Fruit fly (Drosophila melanogaster) whole organism, embryonic: ENCODE measurements around the gene anox.

ENCODE experiments used
- Awh ChIP-seq: fragments of 200-800 bp; sonication (Bioruptor generic); IDR thresholded peaks from 2 replicates; pipeline ENCODE4, ENCODE4 v1.3.6; 2022; ENCODE audit warnings: missing biosample characterization, missing genetic modification characterization
- B-H1 ChIP-seq: fragments of 200-800 bp; sonication (Bioruptor generic); IDR thresholded peaks from 3 replicates; pipeline ENCODE4 v1.3.6; 2022; ENCODE audit warnings: missing biosample characterization, missing genetic modification characterization
- CG10654 ChIP-seq: fragments of 200-800 bp; sonication (Bioruptor generic); optimal IDR thresholded peaks from 2 replicates; lab custom pipeline; 2016; ENCODE audit warnings: missing biosample characterization, missing genetic modification characterization
- CG11560 ChIP-seq: fragments of 200-800 bp; sonication (Bioruptor generic); IDR thresholded peaks from 3 replicates; pipeline ENCODE4 v1.3.6; 2022; ENCODE audit warnings: missing biosample characterization, missing genetic modification characterization
- CG11695 ChIP-seq: fragments of 200-800 bp; sonication (Bioruptor generic); IDR thresholded peaks from 3 replicates; pipeline ENCODE4 v1.3.6; 2022; ENCODE audit warnings: missing biosample characterization, missing genetic modification characterization
- CG12155 ChIP-seq: fragments of 200-800 bp; sonication (Bioruptor generic); optimal IDR thresholded peaks from 3 replicates; lab custom pipeline; 2016; ENCODE audit warnings: missing biosample characterization, missing genetic modification characterization
- CG12219 ChIP-seq: fragments of 200-800 bp; sonication (Bioruptor generic); optimal IDR thresholded peaks from 3 replicates; lab custom pipeline; 2018; ENCODE audit warnings: missing biosample characterization, mild to moderate bottlenecking, missing genetic modification characterization
- CG18262 ChIP-seq: fragments of 200-800 bp; optimal IDR thresholded peaks from 3 replicates; lab custom pipeline; 2019; ENCODE audit warnings: missing biosample characterization, mild to moderate bottlenecking, missing genetic modification characterization, moderate library complexity
- CG1832 ChIP-seq: fragments of 200-800 bp; sonication (Bioruptor generic); optimal IDR thresholded peaks from 2 replicates; lab custom pipeline; 2017; ENCODE audit warnings: missing biosample characterization, mild to moderate bottlenecking, missing genetic modification characterization, inconsistent platforms
- CG18476 ChIP-seq: fragments of 200-800 bp; sonication (Bioruptor generic); optimal IDR thresholded peaks from 2 replicates; lab custom pipeline; 2016; ENCODE audit warnings: missing biosample characterization, mild to moderate bottlenecking, missing genetic modification characterization
- CG18599 ChIP-seq: fragments of 200-800 bp; sonication (Bioruptor generic); optimal IDR thresholded peaks from 3 replicates; lab custom pipeline; 2017; ENCODE audit warnings: missing biosample characterization, missing genetic modification characterization, mild to moderate bottlenecking, moderate library complexity, missing genetic modification reagents
- CG2129 ChIP-seq: fragments of 200-800 bp; sonication (Bioruptor generic); IDR thresholded peaks from 2 replicates; pipeline ENCODE4 v1.3.6; 2022; ENCODE audit warnings: missing biosample characterization, missing genetic modification characterization; ENCODE audit not compliant: partially characterized antibody
- CG2202 ChIP-seq: fragments of 200-800 bp; sonication (Bioruptor generic); optimal IDR thresholded peaks from 2 replicates; lab custom pipeline; 2018; ENCODE audit warnings: missing biosample characterization, mild to moderate bottlenecking, missing genetic modification characterization
- CG30020 ChIP-seq: fragments of 200-800 bp; optimal IDR thresholded peaks from 2 replicates; lab custom pipeline; 2019; ENCODE audit warnings: missing biosample characterization, mild to moderate bottlenecking, missing genetic modification characterization, moderate library complexity
- CG33213 ChIP-seq: fragments of 200-800 bp; sonication (Bioruptor generic); optimal IDR thresholded peaks from 3 replicates; lab custom pipeline; 2016; ENCODE audit warnings: missing biosample characterization, missing genetic modification characterization
- CG34422 ChIP-seq: fragments of 200-800 bp; sonication (Bioruptor generic); IDR thresholded peaks from 3 replicates; pipeline ENCODE4 v1.3.6; 2022; ENCODE audit warnings: missing biosample characterization, missing genetic modification characterization
- CG5245 ChIP-seq: fragments of 200-800 bp; sonication (Bioruptor generic); optimal IDR thresholded peaks from 3 replicates; lab custom pipeline; 2016; ENCODE audit warnings: missing biosample characterization, missing genetic modification characterization
- CG6689 ChIP-seq: fragments of 200-800 bp; sonication (Bioruptor generic); IDR thresholded peaks from 2 replicates; pipeline ENCODE4 v1.3.6; 2022; ENCODE audit warnings: missing biosample characterization, missing genetic modification characterization
- CG8089 ChIP-seq: fragments of 200-800 bp; sonication (Bioruptor generic); optimal IDR thresholded peaks from 3 replicates; lab custom pipeline; 2016; ENCODE audit warnings: missing biosample characterization, missing genetic modification characterization
- D19B ChIP-seq: fragments of 200-800 bp; sonication (Bioruptor generic); optimal IDR thresholded peaks from 2 replicates; lab custom pipeline; 2017; ENCODE audit warnings: missing biosample characterization, mild to moderate bottlenecking, missing genetic modification characterization
- Dll ChIP-seq: fragments of 200-800 bp; sonication (Bioruptor generic); IDR thresholded peaks from 4 replicates; pipeline ENCODE4 v1.3.6; 2022; ENCODE audit warnings: missing biosample characterization, missing genetic modification characterization; ENCODE audit not compliant: partially characterized antibody
- ERR ChIP-seq: fragments of 200-800 bp; sonication (Bioruptor generic); optimal IDR thresholded peaks from 2 replicates; lab custom pipeline; 2016; ENCODE audit warnings: missing biosample characterization, missing genetic modification characterization
- HLHmδ ChIP-seq: fragments of 200-800 bp; sonication (Bioruptor generic); optimal IDR thresholded peaks from 2 replicates; lab custom pipeline; 2018; ENCODE audit warnings: missing biosample characterization, mild to moderate bottlenecking, missing genetic modification characterization, moderate library complexity
- HmgZ ChIP-seq: fragments of 200-800 bp; sonication (Bioruptor generic); optimal IDR thresholded peaks from 2 replicates; lab custom pipeline; 2018; ENCODE audit warnings: missing biosample characterization, mild to moderate bottlenecking, missing genetic modification characterization
- Kr ChIP-seq: fragments of 200-800 bp; sonication (Bioruptor generic); optimal IDR thresholded peaks from 2 replicates; lab custom pipeline; 2017; ENCODE audit warnings: missing biosample characterization, mild to moderate bottlenecking, missing genetic modification characterization
- Lpt ChIP-seq: fragments of >200 bp; optimal IDR thresholded peaks from 2 replicates; lab custom pipeline; 2018; ENCODE audit warnings: missing biosample characterization, missing genetic modification characterization
- Mrtf ChIP-seq: fragments of 200-800 bp; sonication (Bioruptor generic); IDR thresholded peaks from 3 replicates; pipeline ENCODE4 v1.3.6; 2022; ENCODE audit warnings: missing biosample characterization, missing genetic modification characterization
- Neu2 ChIP-seq: fragments of 200-800 bp; sonication (Bioruptor generic); optimal IDR thresholded peaks from 3 replicates; lab custom pipeline; 2016; ENCODE audit warnings: missing biosample characterization, missing genetic modification characterization, borderline replicate concordance
- Opbp ChIP-seq: fragments of 200-800 bp; sonication (Bioruptor generic); IDR thresholded peaks from 3 replicates; pipeline ENCODE4 v1.3.6; 2022; ENCODE audit warnings: missing biosample characterization, missing genetic modification characterization; ENCODE audit not compliant: partially characterized antibody
- Optix ChIP-seq: fragments of 200-800 bp; sonication (Bioruptor generic); IDR thresholded peaks from 3 replicates; pipeline ENCODE4 v1.3.6; 2022; ENCODE audit warnings: missing biosample characterization, missing genetic modification characterization
- Ptx1 ChIP-seq: fragments of 200-800 bp; sonication (Bioruptor generic); IDR thresholded peaks from 2 replicates; pipeline ENCODE4 v1.3.6; 2022; ENCODE audit warnings: missing biosample characterization, missing genetic modification characterization
- Scr ChIP-seq: fragments of 200-800 bp; sonication (Bioruptor generic); IDR thresholded peaks from 2 replicates; pipeline ENCODE4 v1.3.6; 2022; ENCODE audit warnings: missing biosample characterization, missing genetic modification characterization; ENCODE audit not compliant: partially characterized antibody
- Usf ChIP-seq: fragments of 200-800 bp; sonication (Bioruptor generic); optimal IDR thresholded peaks from 2 replicates; lab custom pipeline; 2017; ENCODE audit warnings: missing genotype, missing biosample characterization, missing genetic modification characterization
- amos ChIP-seq: fragments of 200-800 bp; sonication (Bioruptor generic); IDR thresholded peaks from 2 replicates; pipeline ENCODE4 v1.3.6; 2022; ENCODE audit warnings: missing biosample characterization, missing genetic modification characterization; ENCODE audit not compliant: partially characterized antibody
- ci ChIP-seq: fragments of 200-800 bp; sonication (Bioruptor generic); IDR thresholded peaks from 3 replicates; pipeline ENCODE4 v1.3.6; 2022; ENCODE audit warnings: missing biosample characterization, missing genetic modification characterization
- dysf ChIP-seq: fragments of 200-800 bp; sonication (Bioruptor generic); IDR thresholded peaks from 3 replicates; pipeline ENCODE4 v1.3.6; 2022; ENCODE audit warnings: missing biosample characterization, missing genetic modification characterization
- fu2 ChIP-seq: fragments of 200-800 bp; sonication (Bioruptor generic); optimal IDR thresholded peaks from 2 replicates; lab custom pipeline; 2016; ENCODE audit warnings: missing biosample characterization, missing genetic modification characterization
- gcm ChIP-seq: fragments of 200-800 bp; sonication (Bioruptor generic); optimal IDR thresholded peaks from 2 replicates; lab custom pipeline; 2019; ENCODE audit warnings: missing biosample characterization, mild to moderate bottlenecking, missing genetic modification characterization, moderate library complexity
- hbn ChIP-seq: fragments of 200-800 bp; sonication (Bioruptor generic); IDR thresholded peaks from 2 replicates; pipeline ENCODE4 v1.3.6; 2022; ENCODE audit warnings: missing biosample characterization, missing genetic modification characterization; ENCODE audit not compliant: partially characterized antibody
- mam ChIP-seq: fragments of 200-800 bp; sonication (Bioruptor generic); optimal IDR thresholded peaks from 3 replicates; lab custom pipeline; 2016; ENCODE audit warnings: missing biosample characterization, missing genetic modification characterization
- nerfin-2 ChIP-seq: fragments of 200-800 bp; sonication (Bioruptor generic); IDR thresholded peaks from 2 replicates; pipeline ENCODE4 v1.3.6; 2022; ENCODE audit warnings: missing biosample characterization, missing genetic modification characterization; ENCODE audit not compliant: partially characterized antibody
- pita ChIP-seq: fragments of 200-800 bp; sonication (Bioruptor generic); optimal IDR thresholded peaks from 2 replicates; lab custom pipeline; 2017; ENCODE audit warnings: missing biosample characterization, mild to moderate bottlenecking, missing genetic modification characterization
- prd ChIP-seq, 3 experiments: fragments of >200 bp in 2 of 3; fragments of 200-800 bp in 1 of 3; sonication (Bioruptor generic) in 1 of 3; optimal IDR thresholded peaks in 2 of 3; IDR thresholded peaks in 1 of 3; 2 replicates in 2 of 3; 3 replicates in 1 of 3; pipeline versions ENCODE4 v1.3.6 to Lab custom; 2017 to 2022; ENCODE audit warnings: missing biosample characterization in 1 of 3, missing genetic modification characterization in 1 of 3
- rib ChIP-seq: fragments of 200-800 bp; sonication (Bioruptor generic); IDR thresholded peaks from 2 replicates; pipeline ENCODE4 v1.3.6; 2022; ENCODE audit warnings: missing biosample characterization, missing genetic modification characterization
- ro ChIP-seq: fragments of 200-800 bp; sonication (Bioruptor generic); IDR thresholded peaks from 2 replicates; pipeline ENCODE4 v1.3.6; 2022; ENCODE audit warnings: missing biosample characterization, missing genetic modification characterization
- sna ChIP-seq: fragments of 200-800 bp; sonication (Bioruptor generic); IDR thresholded peaks from 2 replicates; pipeline ENCODE4 v1.3.6; 2022; ENCODE audit warnings: missing biosample characterization, missing genetic modification characterization; ENCODE audit not compliant: partially characterized antibody
- trem ChIP-seq: fragments of 200-800 bp; optimal IDR thresholded peaks from 3 replicates; lab custom pipeline; 2019; ENCODE audit warnings: missing biosample characterization, mild to moderate bottlenecking, missing genetic modification characterization, moderate library complexity
- tup ChIP-seq: fragments of 200-800 bp; sonication (Bioruptor generic); optimal IDR thresholded peaks from 2 replicates; lab custom pipeline; 2016; ENCODE audit warnings: missing biosample characterization, mild to moderate bottlenecking, missing genetic modification characterization, moderate library complexity
- unc-4 ChIP-seq: fragments of 200-800 bp; sonication (Bioruptor generic); IDR thresholded peaks from 2 replicates; pipeline ENCODE4 v1.3.6; 2022; ENCODE audit warnings: missing biosample characterization, missing genetic modification characterization; ENCODE audit not compliant: partially characterized antibody

The anox gene

DNA sequence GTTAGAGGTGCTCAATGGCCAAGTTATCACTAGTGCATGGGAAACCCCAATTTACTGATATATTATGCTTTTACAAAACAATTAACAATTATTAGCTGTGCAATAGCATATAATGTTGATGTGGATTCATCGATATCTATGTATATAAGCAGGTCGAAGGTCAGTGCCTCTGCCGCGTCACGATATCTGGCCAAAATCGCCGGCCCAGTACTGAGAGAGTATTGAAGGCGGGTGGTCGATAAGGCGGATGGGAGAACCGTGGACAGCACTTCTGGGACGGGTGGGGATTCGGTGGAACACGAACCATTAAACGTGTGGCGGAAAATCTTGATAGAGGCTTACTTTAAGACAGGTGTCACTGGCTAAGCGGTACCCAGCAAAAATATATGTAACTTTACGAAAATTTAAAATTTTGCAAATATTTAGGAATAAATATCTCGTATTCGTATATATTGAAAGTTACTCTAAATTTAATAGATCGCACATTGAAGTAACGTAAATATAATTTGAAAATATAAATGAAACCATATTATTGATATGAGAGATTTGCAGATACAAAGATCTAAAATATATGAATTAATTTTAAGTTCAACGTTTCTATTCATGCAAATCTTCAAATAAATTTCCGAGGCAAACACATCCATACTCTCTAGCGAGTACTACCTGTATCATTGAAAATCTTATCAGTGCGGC, 3.3 kb upstream of the anox start (continued):
- TF ChIP-seq HLHmδ (GFP tag; lab: Kevin White, UChicago) (no peak), mam (GFP tag; lab: Kevin White, UChicago) (no peak), unc-4 (no peak), amos (GFP tag; lab: Robert Waterston, UW) (no peak), hbn (GFP tag; lab: Robert Waterston, UW) (no peak), Neu2 (GFP tag; lab: Kevin White, UChicago) (no peak), Dll (no peak), Opbp (GFP tag; lab: Robert Waterston, UW) (no peak), CG1832 (no peak), fu2 (GFP tag; lab: Kevin White, UChicago) (no peak), Kr (no peak), D19B (peak; percentile 50), Optix (GFP tag; lab: Robert Waterston, UW) (no peak), CG18599 (GFP tag; lab: Kevin White, UChicago) (peak; percentile 83), ro (no peak), prd (optimal IDR thresholded peaks at IDR 0.05; lab: Kevin White, UChicago) (no peak), prd (GFP tag; IDR thresholded peaks at IDR 0.05; lab: Robert Waterston, UW) (peak; percentile 45; the same call in 1 of the 3 replicates), B-H1 (no peak), nerfin-2 (GFP tag; lab: Robert Waterston, UW) (no peak), CG6689 (GFP tag; lab: Robert Waterston, UW) (peak; percentile 46), Scr (GFP tag; lab: Robert Waterston, UW) (no peak), Ptx1 (GFP tag; lab: Robert Waterston, UW) (no peak; the same call in none of the 2 replicates), gcm (GFP tag; lab: Kevin White, UChicago) (no peak), pita (GFP tag; lab: Kevin White, UChicago) (no peak), CG5245 (GFP tag; lab: Kevin White, UChicago) (no peak), sna (GFP tag; lab: Robert Waterston, UW) (no peak), CG11695 (GFP tag; lab: Robert Waterston, UW) (peak; percentile 60; the same call in 1 of the 3 replicates), CG12219 (GFP tag; lab: Kevin White, UChicago) (no peak), CG33213 (GFP tag; lab: Kevin White, UChicago) (no peak), CG10654 (GFP tag; lab: Kevin White, UChicago) (no peak), CG34422 (GFP tag; lab: Robert Waterston, UW) (peak; percentile 23; the same call in 1 of the 3 replicates), dysf (GFP tag; lab: Robert Waterston, UW) (peak; percentile 73; the same call in 2 of the 3 replicates), CG18262 (peak; percentile 74), CG30020 (tag; lab: Kevin White, UChicago) (peak; percentile 4), Mrtf (GFP tag; lab: Robert Waterston, UW) (no peak), CG11560 (tag; lab: Robert Waterston, UW) (no peak), tup (no peak), CG18476 (peak; percentile 46), ERR (GFP tag; lab: Kevin White, UChicago) (no peak), rib (GFP tag; lab: Robert Waterston, UW) (0 out of 2 replicates have a peak, but pooled peaks have one; percentile 14), Lpt (GFP tag; lab: Kevin White, UChicago) (no peak), HmgZ (tag; lab: Kevin White, UChicago) (peak; percentile 3), Awh (GFP tag; lab: Robert Waterston, UW) (no peak), trem (tag; lab: Kevin White, UChicago) (peak; percentile 13), CG12155 (no peak), CG2202 (tag; lab: Kevin White, UChicago) (no peak), ci (GFP tag; lab: Robert Waterston, UW) (no peak), CG2129 (GFP tag; lab: Robert Waterston, UW) (no peak), CG8089 (GFP tag; lab: Kevin White, UChicago) (no peak), Usf (GFP tag; lab: Kevin White, UChicago) (no peak)
